Worm (Caenorhabditis elegans): ENCODE data around the gene srh-37.

DNA sequence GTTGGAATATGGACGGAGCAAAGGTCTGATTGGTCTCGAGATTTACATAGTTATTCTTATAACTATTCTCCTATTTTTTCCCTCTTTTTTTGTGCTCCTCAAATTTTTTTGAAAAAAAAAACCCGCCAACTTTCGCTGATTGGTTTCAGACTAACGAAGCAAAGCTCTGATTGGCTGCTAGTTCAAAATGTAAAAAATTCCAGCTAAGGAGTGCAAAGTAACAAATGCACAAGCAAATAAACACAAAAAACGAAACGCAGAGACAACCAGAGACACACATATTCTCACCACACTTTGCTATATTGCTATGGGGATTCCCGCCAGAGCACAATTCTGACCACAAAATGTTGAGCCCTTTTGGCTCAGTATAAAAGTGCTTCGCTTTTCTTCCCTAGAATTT is 14.9 kb downstream of the srh-37 start, which contains the start of gene T01G6.1:
- TF ChIP-seq nhr-25 (tag; optimal IDR thresholded peaks at IDR 0.05; ENCODE audit: borderline replicate concordance, insufficient read depth) = no peak
- no peak for TF ChIP-seq lin-13 (GFP tag; optimal IDR thresholded peaks at IDR 0.05)
- no peak for TF ChIP-seq unc-62 (GFP tag; optimal IDR thresholded peaks at IDR 0.05 in 1 of 2)
- TF ChIP-seq unc-62 (tag; optimal IDR thresholded peaks at IDR 0.05) = no peak
